Worm (Caenorhabditis elegans): ENCODE data around the gene nhr-138.

ce11 chrIV:9761751-9762150, 36.7 kb downstream of the nhr-138 start:
- TF ChIP-seq F13H6.1 (tag; optimal IDR thresholded peaks at IDR 0.05) (no peak), pha-4 (tag; optimal IDR thresholded peaks at IDR 0.05) (no peak), odd-2 (tag; optimal IDR thresholded peaks at IDR 0.05) (no peak), hlh-6 (tag; optimal IDR thresholded peaks at IDR 0.05) (no peak)

Measured in whole organism, late embryonic.